Fruit fly (Drosophila melanogaster): Measurements from ENCODE around the gene Nup107.

Gene Nup107

dm6 chr2L:10736993-10737756, 1.3 kb upstream of the Nup107 start, which contains the start of the genes Vha16-5 and CG12299 (continued):
- TF ChIP-seq Hr4 (GFP tag; optimal IDR thresholded peaks at IDR 0.05) (peak; percentile 78), CG11294 (GFP tag; IDR thresholded peaks at IDR 0.05) (peak; percentile 21; the same call in 1 of the 2 replicates), CG31627 (GFP tag; optimal IDR thresholded peaks at IDR 0.05) (peak; percentile 78), CG15336 (GFP tag; IDR thresholded peaks at IDR 0.05) (peak; percentile 17; the same call in 1 of the 2 replicates), Blimp-1 (GFP tag; optimal IDR thresholded peaks at IDR 0.05) (no peak), Sox102F (GFP tag; optimal IDR thresholded peaks at IDR 0.05) (no peak), CG6854 (GFP tag; optimal IDR thresholded peaks at IDR 0.05) (no peak), CG3032 (tag; optimal IDR thresholded peaks at IDR 0.05) (peak; percentile 47), Gug (GFP tag; IDR thresholded peaks at IDR 0.05) (no peak), CG11902 (GFP tag; optimal IDR thresholded peaks at IDR 0.05) (peak; percentile 32), CG6808 (GFP tag; optimal IDR thresholded peaks at IDR 0.05) (no peak), CG1621 (tag; optimal IDR thresholded peaks at IDR 0.05) (peak; percentile 32), vri (GFP tag; optimal IDR thresholded peaks at IDR 0.05) (no peak), spab (GFP tag; optimal IDR thresholded peaks at IDR 0.05) (no peak), CG10669 (GFP tag; optimal IDR thresholded peaks at IDR 0.05) (no peak), svp (GFP tag) (no peak), CG16779 (tag; optimal IDR thresholded peaks at IDR 0.05) (no peak), achi (GFP tag; optimal IDR thresholded peaks at IDR 0.05) (no peak), salr (GFP tag; optimal IDR thresholded peaks at IDR 0.05) (no peak)

dm6 chr2L:10732343-10732808, 3.5 kb downstream of the Nup107 start, which contains the start of the genes EMC3 and Dpy-30L1:
Gene EMC3, minus strand, starts transcription at chr2L:10732423.
Gene Dpy-30L1, plus strand, starts transcription at chr2L:10732653.
- TF ChIP-seq Gug (GFP tag; IDR thresholded peaks at IDR 0.05) (no peak), Eip78C (GFP tag) (peak; percentile 81), Eip75B (GFP tag; optimal IDR thresholded peaks at IDR 0.05) (peak; percentile 47), spab (GFP tag; optimal IDR thresholded peaks at IDR 0.05) (no peak), Sox15 (GFP tag; optimal IDR thresholded peaks at IDR 0.05) (no peak), CG9139 (GFP tag; optimal IDR thresholded peaks at IDR 0.05) (no peak), ss (GFP tag; optimal IDR thresholded peaks at IDR 0.05) (no peak), CG10631 (GFP tag; optimal IDR thresholded peaks at IDR 0.05) (no peak), CG6792 (GFP tag; optimal IDR thresholded peaks at IDR 0.05) (no peak), CG31627 (GFP tag; optimal IDR thresholded peaks at IDR 0.05) (peak; percentile 64), CG7368 (GFP tag; optimal IDR thresholded peaks at IDR 0.05) (no peak), dac (GFP tag; optimal IDR thresholded peaks at IDR 0.05) (no peak), CG8632 (GFP tag; optimal IDR thresholded peaks at IDR 0.05) (no peak), Sox14 (GFP tag; optimal IDR thresholded peaks at IDR 0.05) (peak; percentile 35), CG11902 (GFP tag; optimal IDR thresholded peaks at IDR 0.05) (no peak), CG6808 (GFP tag; optimal IDR thresholded peaks at IDR 0.05) (no peak), CG1621 (tag; optimal IDR thresholded peaks at IDR 0.05) (no peak), Blimp-1 (GFP tag; optimal IDR thresholded peaks at IDR 0.05) (no peak), pdm3 (GFP tag; optimal IDR thresholded peaks at IDR 0.05) (no peak), CG32006 (GFP tag; optimal IDR thresholded peaks at IDR 0.05) (no peak), CG8119 (GFP tag; IDR thresholded peaks at IDR 0.05) (no peak; the same call in 2 of the 3 replicates), Met (GFP tag; optimal IDR thresholded peaks at IDR 0.05) (no peak), svp (GFP tag) (no peak), achi (GFP tag; optimal IDR thresholded peaks at IDR 0.05) (no peak), cyc (GFP tag; optimal IDR thresholded peaks at IDR 0.05) (peak; percentile 43), fd85E (GFP tag; optimal IDR thresholded peaks at IDR 0.05) (no peak), CG11294 (GFP tag; IDR thresholded peaks at IDR 0.05) (no peak), CG8319 (GFP tag; optimal IDR thresholded peaks at IDR 0.05) (no peak), topi (GFP tag; optimal IDR thresholded peaks at IDR 0.05) (peak; percentile 50), fd59A (GFP tag; optimal IDR thresholded peaks at IDR 0.05) (no peak), CG10669 (GFP tag; optimal IDR thresholded peaks at IDR 0.05) (no peak), Hr39 (GFP tag; optimal IDR thresholded peaks at IDR 0.05) (peak; percentile 51), Hr4 (GFP tag; optimal IDR thresholded peaks at IDR 0.05) (peak; percentile 55), salr (GFP tag; optimal IDR thresholded peaks at IDR 0.05) (no peak), lz (GFP tag; optimal IDR thresholded peaks at IDR 0.05) (peak; percentile 48), CG16779 (tag; optimal IDR thresholded peaks at IDR 0.05) (no peak), CG34406 (GFP tag; optimal IDR thresholded peaks at IDR 0.05) (no peak), esn (GFP tag; optimal IDR thresholded peaks at IDR 0.05) (peak; percentile 66), Sox102F (GFP tag; optimal IDR thresholded peaks at IDR 0.05) (no peak), CG4318 (GFP tag; optimal IDR thresholded peaks at IDR 0.05) (no peak), CG3919 (GFP tag; optimal IDR thresholded peaks at IDR 0.05) (no peak), OdsH (GFP tag; optimal IDR thresholded peaks at IDR 0.05) (no peak)
